Worm (Caenorhabditis elegans): ENCODE data around the gene clec-133.

clec-133 gene

DNA sequence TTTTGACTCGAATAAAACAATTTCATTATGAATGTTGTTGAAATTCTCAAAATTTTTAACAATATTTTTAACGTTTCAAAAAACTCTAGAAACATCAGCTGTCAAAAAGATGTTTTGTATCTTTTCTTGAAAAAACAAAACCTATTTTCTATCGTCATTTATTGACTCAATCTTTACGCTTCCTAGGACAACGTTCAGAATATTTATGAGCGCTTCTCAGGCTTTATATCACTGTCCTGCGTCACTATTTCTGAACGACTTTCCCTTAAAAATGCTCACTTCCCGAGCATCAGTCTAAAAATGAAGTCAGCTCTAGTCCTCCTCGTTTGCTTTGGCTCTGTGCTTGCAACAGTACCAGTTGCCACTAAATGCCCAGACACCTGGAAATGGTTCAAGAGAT is at the start of gene clec-133:
TSS of gene clec-133 (plus strand) at position 301 of the 400 bp plus-strand sequence.
- TF ChIP-seq Y22D7AL.16 (tag; optimal IDR thresholded peaks at IDR 0.05) = no peak

DNA sequence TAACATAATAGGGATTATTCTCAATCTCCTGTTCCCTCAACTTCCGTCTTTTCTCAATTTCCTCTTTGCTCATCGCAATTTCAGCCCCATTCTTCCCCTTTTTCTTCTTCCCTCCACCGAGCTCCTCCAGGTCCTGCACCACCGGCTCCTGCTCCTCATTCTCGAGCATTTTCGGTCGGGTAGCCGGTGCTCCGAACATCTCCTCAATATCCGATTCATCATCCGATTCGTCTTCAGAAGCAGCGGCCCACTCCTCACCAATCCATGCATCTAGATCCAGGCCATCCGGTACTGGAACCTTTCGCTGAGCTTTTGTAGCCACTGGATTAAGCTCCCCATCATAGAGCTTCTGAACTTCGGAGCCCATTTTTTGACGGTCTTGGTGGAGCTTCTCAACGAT is 38.1 kb upstream of the clec-133 start:
- TF ChIP-seq F13H6.1 (tag; optimal IDR thresholded peaks at IDR 0.05) = no peak
- TF ChIP-seq hlh-30 (tag; optimal IDR thresholded peaks at IDR 0.05; ENCODE audit: insufficient read depth) = no peak
- no peak for TF ChIP-seq elt-2 (tag; optimal IDR thresholded peaks at IDR 0.05)
- TF ChIP-seq eyg-1 (tag; optimal IDR thresholded peaks at IDR 0.05) = no peak
- no peak for TF ChIP-seq ceh-24 (tag; optimal IDR thresholded peaks at IDR 0.05)
- TF ChIP-seq K02D7.2 (tag; optimal IDR thresholded peaks at IDR 0.05) = no peak
- TF ChIP-seq ceh-18 (tag; optimal IDR thresholded peaks at IDR 0.05) = no peak

DNA sequence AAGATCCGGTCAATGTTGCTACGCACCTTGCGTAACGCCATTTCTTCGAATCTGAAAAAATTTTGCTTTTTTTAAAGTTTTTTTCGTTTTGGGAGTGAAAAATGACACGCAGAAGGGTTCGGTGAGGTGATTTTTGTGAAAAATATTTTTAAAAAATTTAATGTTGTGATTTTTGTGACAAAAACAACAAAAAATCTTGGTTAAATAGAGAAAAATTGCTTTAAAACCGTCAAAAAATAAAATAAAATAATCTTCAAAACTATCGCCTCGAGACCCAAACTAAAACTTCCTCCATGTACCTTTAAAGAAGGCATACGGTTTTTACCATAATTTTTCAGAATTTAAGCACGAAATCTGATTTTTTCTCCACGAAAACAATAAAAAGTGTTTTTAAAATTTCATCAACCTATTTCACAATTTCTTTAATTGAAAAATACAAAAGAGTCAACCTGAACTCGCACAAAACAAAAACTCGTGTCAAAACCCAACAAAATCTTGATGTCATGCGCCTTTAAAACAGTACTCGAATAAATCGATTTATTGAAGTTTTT is 31.8 kb upstream of the clec-133 start, which contains the start of gene apd-3:
TSS of gene apd-3 (minus strand) at position 51 of the 551 bp plus-strand sequence.
- TF ChIP-seq unc-55 (GFP tag; optimal IDR thresholded peaks at IDR 0.05) = no peak
- no peak for TF ChIP-seq hlh-13 (GFP tag; optimal IDR thresholded peaks at IDR 0.05)

DNA sequence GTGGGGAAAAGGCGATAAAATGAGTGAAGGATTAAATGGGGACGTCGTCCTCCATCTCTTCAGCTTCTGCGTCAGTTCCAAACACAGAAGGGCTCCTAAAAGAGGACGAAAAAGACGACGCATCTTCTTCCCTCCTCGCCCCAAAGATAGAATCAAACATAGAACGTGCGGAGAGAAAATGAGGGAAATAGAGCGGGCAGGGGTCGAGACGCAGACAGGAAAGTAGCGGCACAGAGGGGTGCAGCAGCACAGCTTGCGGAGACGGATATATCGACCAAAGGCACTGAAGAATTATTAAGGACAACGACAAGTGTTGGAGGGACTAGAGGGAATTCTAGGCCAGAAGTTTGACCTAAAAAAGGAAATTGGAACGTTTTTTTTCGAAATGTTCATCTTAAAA is 30.9 kb upstream of the clec-133 start:
- TF ChIP-seq ceh-6 (GFP tag; optimal IDR thresholded peaks at IDR 0.05) = no peak
- peak; percentile 81 for TF ChIP-seq unc-42 (tag; optimal IDR thresholded peaks at IDR 0.05)
- peak; percentile 53 for TF ChIP-seq ceh-34 (tag; optimal IDR thresholded peaks at IDR 0.05)
- peak; percentile 47 for TF ChIP-seq syd-9 (tag; optimal IDR thresholded peaks at IDR 0.05)
- TF ChIP-seq mec-3 (tag; optimal IDR thresholded peaks at IDR 0.05; ENCODE audit: borderline replicate concordance) = peak; percentile 52
- peak; percentile 51 for TF ChIP-seq C08G9.2 (tag; optimal IDR thresholded peaks at IDR 0.05)
- peak; percentile 39 for TF ChIP-seq ceh-48 (tag; optimal IDR thresholded peaks at IDR 0.05)
- TF ChIP-seq che-1 (tag; optimal IDR thresholded peaks at IDR 0.05) = no peak
- TF ChIP-seq ceh-18 (tag; optimal IDR thresholded peaks at IDR 0.05) = peak; percentile 37
- peak; percentile 20 for TF ChIP-seq rnt-1 (tag; optimal IDR thresholded peaks at IDR 0.05)
- TF ChIP-seq pha-2 (tag; optimal IDR thresholded peaks at IDR 0.05) = no peak
- TF ChIP-seq tbx-2 (tag; optimal IDR thresholded peaks at IDR 0.05) = peak; percentile 48
- TF ChIP-seq K02D7.2 (tag; optimal IDR thresholded peaks at IDR 0.05) = no peak
- TF ChIP-seq hlh-8 (tag; optimal IDR thresholded peaks at IDR 0.05) = no peak
- peak; percentile 37 for TF ChIP-seq nfya-1 (tag; optimal IDR thresholded peaks at IDR 0.05)
- peak; percentile 82 for TF ChIP-seq ceh-31 (tag; optimal IDR thresholded peaks at IDR 0.05)

DNA sequence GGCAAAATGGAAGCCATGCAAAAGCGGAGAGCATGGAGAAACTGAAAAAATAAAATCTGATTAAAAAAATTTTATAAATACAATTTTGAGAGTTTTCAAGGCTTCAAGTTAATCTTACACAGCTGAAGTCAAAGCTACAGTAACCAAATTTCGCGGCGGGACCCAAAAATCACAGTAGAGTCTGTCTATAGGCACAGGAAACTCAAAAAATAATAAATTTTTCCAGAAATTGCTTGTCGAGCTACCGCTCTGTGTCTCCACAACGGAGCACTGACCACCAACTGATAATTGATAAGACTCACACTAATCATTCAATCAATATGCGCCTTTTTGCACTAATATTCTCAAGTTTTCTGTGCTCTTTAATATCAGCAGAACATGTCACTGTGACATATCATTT is 27.9 kb upstream of the clec-133 start, which contains the start of gene W10G11.19:
TSS of gene W10G11.19 (plus strand) at position 301 of the 400 bp plus-strand sequence.
- TF ChIP-seq syd-9 (tag; optimal IDR thresholded peaks at IDR 0.05) (no peak), nhr-232 (tag; optimal IDR thresholded peaks at IDR 0.05) (no peak), tbx-7 (tag; optimal IDR thresholded peaks at IDR 0.05) (no peak), ceh-22 (tag; optimal IDR thresholded peaks at IDR 0.05) (no peak), pag-3 (tag; optimal IDR thresholded peaks at IDR 0.05; ENCODE audit: borderline replicate concordance) (no peak), K02D7.2 (tag; optimal IDR thresholded peaks at IDR 0.05) (no peak), pqm-1 (tag; optimal IDR thresholded peaks at IDR 0.05) (no peak), fkh-10 (GFP tag; optimal IDR thresholded peaks at IDR 0.05) (no peak), ama-1 (optimal IDR thresholded peaks at IDR 0.05) (no peak), zip-5 (tag; optimal IDR thresholded peaks at IDR 0.05) (no peak)

- TF ChIP-seq npax-4 (tag; optimal IDR thresholded peaks at IDR 0.05) (no peak), pat-9 (tag; optimal IDR thresholded peaks at IDR 0.05) (no peak), odd-2 (tag; optimal IDR thresholded peaks at IDR 0.05) (no peak), pros-1 (tag; optimal IDR thresholded peaks at IDR 0.05) (no peak), ttx-3 (tag; optimal IDR thresholded peaks at IDR 0.05) (peak; percentile 42), pag-3 (tag; optimal IDR thresholded peaks at IDR 0.05; ENCODE audit: borderline replicate concordance) (no peak), ceh-14 (tag; optimal IDR thresholded peaks at IDR 0.05) (peak; percentile 61), elt-4 (tag; optimal IDR thresholded peaks at IDR 0.05) (no peak), sox-2 (GFP tag; IDR thresholded peaks at IDR 0.05) (no peak), hlh-15 (tag; optimal IDR thresholded peaks at IDR 0.05) (no peak), ceh-2 (tag; optimal IDR thresholded peaks at IDR 0.05) (peak; percentile 4), ceh-22 (tag; optimal IDR thresholded peaks at IDR 0.05) (no peak), ceh-6 (GFP tag; optimal IDR thresholded peaks at IDR 0.05) (no peak), C38D4.7 (GFP tag; optimal IDR thresholded peaks at IDR 0.05) (no peak), unc-42 (tag; optimal IDR thresholded peaks at IDR 0.05) (peak; percentile 60), ref-2 (tag; optimal IDR thresholded peaks at IDR 0.05) (no peak), che-1 (tag; optimal IDR thresholded peaks at IDR 0.05) (no peak), ceh-31 (tag; optimal IDR thresholded peaks at IDR 0.05) (no peak)
These were observed 24.8 kb upstream of the clec-133 start, which contains the start of gene dnc-3 for ce11 chrII:3553453-3553852. Gene dnc-3, plus strand, starts transcription at chrII:3553724.

Data from whole organism, late embryonic.